Fruit fly (Drosophila melanogaster): ENCODE data around the gene Syt1.

The Syt1 gene

DNA sequence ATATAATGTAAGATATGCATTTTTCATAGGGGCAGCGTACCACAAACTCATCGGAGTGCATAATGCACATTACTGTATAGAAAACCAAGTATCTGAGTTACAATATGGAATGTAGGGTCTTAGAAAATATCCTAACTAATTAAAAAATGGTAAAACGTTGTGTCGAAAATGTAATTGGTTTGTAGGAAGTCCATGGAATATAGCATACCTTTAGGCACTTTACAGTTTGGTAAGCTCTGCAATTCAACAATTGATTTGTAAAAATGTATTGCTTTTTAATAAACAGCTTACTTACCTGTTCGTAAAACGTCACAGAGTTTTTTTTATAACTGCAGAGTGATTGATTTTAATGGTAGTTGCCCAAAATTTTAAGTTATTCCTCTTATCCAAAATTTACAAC is 12.4 kb upstream of the Syt1 start, which contains the start of gene CG2964:
TSS of gene CG2964 (plus strand) at position 301 of the 400 bp plus-strand sequence.
- TF ChIP-seq insv (optimal IDR thresholded peaks at IDR 0.05) (no peak), psq (optimal IDR thresholded peaks at IDR 0.05) (no peak), ttk (optimal IDR thresholded peaks at IDR 0.05) (no peak), Sin3A (optimal IDR thresholded peaks at IDR 0.05) (no peak), h (optimal IDR thresholded peaks at IDR 0.05) (no peak), Myc (optimal IDR thresholded peaks at IDR 0.05) (no peak)

dm6 chr2L:2810831-2811230 is 11.1 kb upstream of the Syt1 start:
- TF ChIP-seq psq (optimal IDR thresholded peaks at IDR 0.05) (no peak), Sin3A (optimal IDR thresholded peaks at IDR 0.05) (no peak), Myc (optimal IDR thresholded peaks at IDR 0.05) (no peak), ttk (optimal IDR thresholded peaks at IDR 0.05) (no peak), h (optimal IDR thresholded peaks at IDR 0.05) (no peak), insv (optimal IDR thresholded peaks at IDR 0.05) (no peak)

DNA sequence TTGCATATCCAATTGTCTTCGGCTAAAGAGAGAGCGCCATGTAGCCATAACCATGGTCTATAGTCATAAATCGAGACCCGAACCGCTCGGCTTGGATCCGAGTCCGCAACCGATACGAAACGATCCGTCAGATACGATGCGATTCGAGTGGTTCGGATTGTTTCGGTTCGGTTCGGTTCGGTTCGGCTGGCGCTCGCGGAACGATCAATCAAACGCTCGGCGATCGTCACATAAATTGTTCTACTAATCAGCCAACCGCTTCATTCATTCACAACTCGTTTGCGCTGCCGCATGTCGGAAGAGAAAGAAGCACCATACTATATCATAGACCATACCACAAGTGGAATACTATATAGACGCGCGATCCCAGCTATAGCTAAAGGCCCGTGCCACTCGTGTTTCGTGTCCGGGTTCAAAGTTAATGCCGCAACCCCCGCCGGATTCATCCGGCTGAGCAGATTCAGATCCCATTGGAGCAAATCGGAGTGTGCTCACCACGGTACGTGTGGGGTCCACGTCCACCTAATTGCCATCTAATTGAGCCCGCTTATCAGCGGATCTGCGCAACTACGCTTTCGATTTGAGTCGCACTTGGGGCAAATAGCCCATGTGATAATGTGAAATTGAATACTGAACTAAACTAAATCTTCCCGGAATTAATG is 8.4 kb upstream of the Syt1 start:
- TF ChIP-seq Myc (optimal IDR thresholded peaks at IDR 0.05): no peak

dm6 chr2L:2807597-2807996 is 7.8 kb upstream of the Syt1 start:
- no peak for TF ChIP-seq psq (optimal IDR thresholded peaks at IDR 0.05)
- TF ChIP-seq insv (optimal IDR thresholded peaks at IDR 0.05): no peak
- no peak for TF ChIP-seq ttk (optimal IDR thresholded peaks at IDR 0.05)
- no peak for TF ChIP-seq h (optimal IDR thresholded peaks at IDR 0.05)
- TF ChIP-seq Sin3A (optimal IDR thresholded peaks at IDR 0.05): no peak
- TF ChIP-seq Myc (optimal IDR thresholded peaks at IDR 0.05): no peak

- no peak for TF ChIP-seq ttk (optimal IDR thresholded peaks at IDR 0.05)
- TF ChIP-seq insv (optimal IDR thresholded peaks at IDR 0.05): no peak
- TF ChIP-seq Myc (optimal IDR thresholded peaks at IDR 0.05): no peak
- TF ChIP-seq Sin3A (optimal IDR thresholded peaks at IDR 0.05): no peak
- no peak for TF ChIP-seq psq (optimal IDR thresholded peaks at IDR 0.05)
- no peak for TF ChIP-seq h (optimal IDR thresholded peaks at IDR 0.05)
Observed at dm6 chr2L:2806190-2806763, 6.5 kb upstream of the Syt1 start.

dm6 chr2L:2804634-2805311 is 5.0 kb upstream of the Syt1 start, which contains the start of gene daw:
daw (plus strand) TSS chr2L:2805261.
- TF ChIP-seq Sin3A (optimal IDR thresholded peaks at IDR 0.05): no peak
- no peak for TF ChIP-seq Myc (optimal IDR thresholded peaks at IDR 0.05)
- TF ChIP-seq h (optimal IDR thresholded peaks at IDR 0.05): no peak
- no peak for TF ChIP-seq insv (optimal IDR thresholded peaks at IDR 0.05)
- no peak for TF ChIP-seq ttk (optimal IDR thresholded peaks at IDR 0.05)
- TF ChIP-seq psq (optimal IDR thresholded peaks at IDR 0.05): no peak

- no peak for TF ChIP-seq Sin3A (optimal IDR thresholded peaks at IDR 0.05)
- TF ChIP-seq insv (optimal IDR thresholded peaks at IDR 0.05): no peak
- TF ChIP-seq h (optimal IDR thresholded peaks at IDR 0.05): no peak
- no peak for TF ChIP-seq Myc (optimal IDR thresholded peaks at IDR 0.05)
- TF ChIP-seq ttk (optimal IDR thresholded peaks at IDR 0.05): no peak
- TF ChIP-seq psq (optimal IDR thresholded peaks at IDR 0.05): no peak
Observed at dm6 chr2L:2802527-2802926, 2.7 kb upstream of the Syt1 start.

DNA sequence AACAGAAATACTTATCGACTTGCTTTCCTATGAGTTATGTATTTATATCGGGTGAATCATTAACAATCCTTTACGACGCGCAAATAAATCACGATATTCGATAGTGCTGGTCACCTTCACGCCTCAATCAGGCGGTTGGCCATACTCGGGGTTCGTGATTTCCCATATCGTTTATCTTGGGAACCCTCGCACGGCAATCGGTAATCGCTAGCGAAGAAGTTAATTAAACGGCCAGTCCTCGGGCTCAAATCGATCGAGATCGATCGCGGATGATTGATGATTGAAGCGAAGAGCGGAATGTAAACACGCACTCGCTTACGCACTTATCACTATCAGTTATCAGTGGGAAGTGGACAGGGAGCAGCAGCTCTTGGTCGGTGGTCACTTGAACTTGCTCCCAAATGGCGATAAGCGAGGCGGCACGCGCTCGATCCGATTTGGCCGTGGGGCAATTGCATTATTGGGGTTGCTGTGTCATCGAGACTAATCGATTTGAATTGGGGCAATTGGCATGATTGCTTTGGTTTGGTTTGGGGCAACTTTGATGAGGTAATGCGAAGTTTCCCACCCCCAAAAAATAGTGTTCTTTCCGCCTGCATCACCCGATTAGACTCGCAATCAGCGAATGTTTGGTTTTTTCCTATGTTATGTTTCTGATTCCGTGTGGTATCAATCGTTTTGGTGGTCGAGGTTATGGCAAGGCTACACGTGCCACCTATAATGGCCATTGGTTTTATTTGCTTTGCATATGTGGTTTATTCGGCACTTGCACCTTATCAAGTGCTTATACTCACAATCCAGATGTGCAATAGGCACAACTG is 1.4 kb upstream of the Syt1 start:
- TF ChIP-seq Myc (optimal IDR thresholded peaks at IDR 0.05): no peak
- no peak for TF ChIP-seq Sin3A (optimal IDR thresholded peaks at IDR 0.05)
- no peak for TF ChIP-seq h (optimal IDR thresholded peaks at IDR 0.05)
- no peak for TF ChIP-seq ttk (optimal IDR thresholded peaks at IDR 0.05)
- no peak for TF ChIP-seq insv (optimal IDR thresholded peaks at IDR 0.05)
- no peak for TF ChIP-seq psq (optimal IDR thresholded peaks at IDR 0.05)

dm6 chr2L:2797186-2797585 is 2.6 kb downstream of the Syt1 start:
- TF ChIP-seq psq (optimal IDR thresholded peaks at IDR 0.05): no peak
- no peak for TF ChIP-seq ttk (optimal IDR thresholded peaks at IDR 0.05)

dm6 chr2L:2782790-2783189 is 17.0 kb downstream of the Syt1 start:
- TF ChIP-seq Myc (optimal IDR thresholded peaks at IDR 0.05): no peak
- no peak for TF ChIP-seq insv (optimal IDR thresholded peaks at IDR 0.05)
- no peak for TF ChIP-seq Sin3A (optimal IDR thresholded peaks at IDR 0.05)
- no peak for TF ChIP-seq ttk (optimal IDR thresholded peaks at IDR 0.05)
- TF ChIP-seq psq (optimal IDR thresholded peaks at IDR 0.05): no peak
- no peak for TF ChIP-seq h (optimal IDR thresholded peaks at IDR 0.05)

DNA sequence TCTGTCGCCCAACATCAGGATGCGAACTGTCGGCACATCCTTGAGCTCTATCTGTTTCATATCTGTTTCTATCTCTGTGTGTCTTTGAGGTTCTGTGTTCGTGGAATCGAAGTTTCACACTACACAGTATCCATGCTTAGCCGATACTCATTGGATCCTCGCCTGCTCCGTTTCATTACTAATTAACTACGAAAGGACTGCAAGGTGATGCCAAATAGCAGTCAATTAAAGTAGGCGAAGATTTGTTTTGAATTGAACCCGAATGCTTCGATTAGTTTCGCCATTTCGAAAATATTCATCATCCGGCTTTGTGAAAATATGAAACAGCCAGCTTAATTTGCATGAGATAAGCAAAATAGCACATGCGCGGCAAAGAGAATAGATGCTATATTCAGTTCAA is 28.1 kb downstream of the Syt1 start, which contains the start of gene CG15399:
TSS of gene CG15399 (minus strand) at position 101 of the 400 bp plus-strand sequence.
- TF ChIP-seq ttk (optimal IDR thresholded peaks at IDR 0.05) (no peak), Myc (optimal IDR thresholded peaks at IDR 0.05) (no peak)
